Worm (Caenorhabditis elegans) whole organism, young adult: Measurements from ENCODE around the gene srg-36.
A peak's percentile ranks its signal among the peaks of the same experiment; 100 is the strongest.

Source experiments
- B0019.2 ChIP-seq: fragments of 200-800 bp; sonication (Bioruptor generic); conservative IDR thresholded peaks from 2 replicates; pipeline ENCODE4 v1.3.6; 2022; ENCODE audit warnings: missing genetic modification reagents, missing genetic modification characterization, missing compliant biosample characterization
- B0336.3 ChIP-seq: fragments of 200-800 bp; sonication (Bioruptor generic); IDR thresholded peaks from 2 replicates; pipeline ENCODE4 v1.3.6; 2022; ENCODE audit warnings: missing genetic modification characterization, missing compliant biosample characterization
- F23B12.7 ChIP-seq: sonication (generic microtip); optimal IDR thresholded peaks from 2 replicates; lab custom pipeline; 2017; ENCODE audit warnings: missing genetic modification characterization, mild to moderate bottlenecking, missing compliant biosample characterization, antibody characterized with exemption, moderate library complexity; ENCODE audit not compliant: insufficient read depth
- F33H1.4 ChIP-seq: fragments of 200-800 bp; sonication (Bioruptor generic); IDR thresholded peaks from 2 replicates; pipeline ENCODE4 v1.3.6; 2022; ENCODE audit warnings: missing genetic modification reagents, missing genetic modification characterization, missing compliant biosample characterization
- F37B4.10 ChIP-seq: fragments of 200-800 bp; sonication (Bioruptor generic); IDR thresholded peaks from 2 replicates; pipeline ENCODE4 v1.3.6; 2022; ENCODE audit warnings: missing genetic modification characterization, missing compliant biosample characterization
- F57C9.4 ChIP-seq: sonication (generic microtip); optimal IDR thresholded peaks from 2 replicates; lab custom pipeline; 2017; ENCODE audit warnings: mild to moderate bottlenecking, missing genetic modification characterization, missing compliant biosample characterization
- Y67H2A.10 ChIP-seq: fragments of 200-800 bp; sonication (Bioruptor generic); conservative IDR thresholded peaks from 2 replicates; pipeline ENCODE4 v1.3.6; 2022; ENCODE audit warnings: missing genetic modification reagents, missing genetic modification characterization, missing compliant biosample characterization
- aptf-2 ChIP-seq: fragments of 200-800 bp; sonication (Bioruptor generic); conservative IDR thresholded peaks from 2 replicates; pipeline ENCODE4 v1.3.6; 2022; ENCODE audit warnings: missing genetic modification reagents, missing genetic modification characterization, missing compliant biosample characterization
- bed-1 ChIP-seq: fragments of 200-800 bp; sonication (Bioruptor generic); IDR thresholded peaks from 2 replicates; pipeline ENCODE4 v1.3.6; 2022; ENCODE audit warnings: missing genetic modification reagents, missing genetic modification characterization, missing compliant biosample characterization
- bed-2 ChIP-seq: fragments of 200-800 bp; sonication (Bioruptor generic); IDR thresholded peaks from 2 replicates; pipeline ENCODE4 v1.3.6; 2022; ENCODE audit warnings: missing genetic modification reagents, missing genetic modification characterization, missing compliant biosample characterization
- die-1 ChIP-seq: sonication (generic microtip); optimal IDR thresholded peaks from 2 replicates; lab custom pipeline; 2016; ENCODE audit warnings: missing genotype, mild to moderate bottlenecking, missing genetic modification characterization, missing compliant biosample characterization
- dox-1 ChIP-seq: fragments of 200-800 bp; sonication (Bioruptor generic); IDR thresholded peaks from 2 replicates; pipeline ENCODE4 v1.3.6; 2022; ENCODE audit warnings: missing genetic modification reagents, missing genetic modification characterization, missing compliant biosample characterization
- fkh-3 ChIP-seq: sonication (generic microtip); optimal IDR thresholded peaks from 2 replicates; lab custom pipeline; 2016; ENCODE audit warnings: mild to moderate bottlenecking, missing genetic modification characterization, missing compliant biosample characterization
- gei-17 ChIP-seq: fragments of 200-800 bp; sonication (Bioruptor generic); optimal IDR thresholded peaks from 2 replicates; lab custom pipeline; 2018; ENCODE audit warnings: mild to moderate bottlenecking, missing genetic modification characterization, missing compliant biosample characterization
- him-1 ChIP-seq: sonication (generic microtip); optimal IDR thresholded peaks from 2 replicates; lab custom pipeline; 2016; ENCODE audit warnings: missing genotype, missing genetic modification reagents, missing genetic modification characterization, missing compliant biosample characterization
- hrde-1 ChIP-seq: sonication (generic microtip); optimal IDR thresholded peaks from 2 replicates; lab custom pipeline; 2016; ENCODE audit warnings: missing genetic modification characterization, mild to moderate bottlenecking, missing compliant biosample characterization, moderate library complexity, missing genotype, missing genetic modification reagents, borderline replicate concordance
- lag-1 ChIP-seq: fragments of 200-800 bp; sonication (Bioruptor generic); IDR thresholded peaks from 2 replicates; pipeline ENCODE4 v1.3.6; 2022; ENCODE audit warnings: missing genetic modification reagents, missing genetic modification characterization, missing compliant biosample characterization
- let-607 ChIP-seq, 2 experiments: fragments of 200-800 bp in 1 of 2; sonication (Bioruptor generic) in 1 of 2; sonication (generic microtip) in 1 of 2; optimal IDR thresholded peaks; 2 replicates each; lab custom pipeline; 2016 to 2018; ENCODE audit warnings: mild to moderate bottlenecking in 2 of 2, missing compliant biosample characterization in 2 of 2, missing genetic modification characterization in 2 of 2, moderate library complexity in 2 of 2, missing genotype in 1 of 2
- lin-26 ChIP-seq: fragments of 200-800 bp; sonication (Bioruptor generic); IDR thresholded peaks from 2 replicates; pipeline ENCODE4 v1.3.6; 2022; ENCODE audit warnings: missing genetic modification reagents, missing genetic modification characterization, missing compliant biosample characterization
- lin-40 ChIP-seq: sonication (generic microtip); optimal IDR thresholded peaks from 2 replicates; lab custom pipeline; 2016; ENCODE audit warnings: missing genetic modification characterization, mild to moderate bottlenecking, missing compliant biosample characterization, missing genotype, missing genetic modification reagents
- lsy-27 ChIP-seq: sonication (generic microtip); optimal IDR thresholded peaks from 2 replicates; lab custom pipeline; 2017; ENCODE audit warnings: missing genetic modification characterization, mild to moderate bottlenecking, missing compliant biosample characterization, antibody characterized with exemption, missing genotype, borderline replicate concordance; ENCODE audit not compliant: insufficient read depth
- madf-8 ChIP-seq: fragments of 200-800 bp; sonication (Bioruptor generic); conservative IDR thresholded peaks from 2 replicates; pipeline ENCODE4 v1.3.6; 2022; ENCODE audit warnings: missing genetic modification reagents, missing genetic modification characterization, missing compliant biosample characterization
- mcd-1 ChIP-seq: fragments of 200-800 bp; sonication (Bioruptor generic); IDR thresholded peaks from 2 replicates; pipeline ENCODE4 v1.3.6; 2022; ENCODE audit warnings: missing genetic modification reagents, missing genetic modification characterization, missing compliant biosample characterization
- nhr-80 ChIP-seq: sonication (generic microtip); optimal IDR thresholded peaks from 2 replicates; lab custom pipeline; 2016; ENCODE audit warnings: missing genetic modification characterization, missing compliant biosample characterization
- nhr-90 ChIP-seq: sonication (generic microtip); optimal IDR thresholded peaks from 2 replicates; lab custom pipeline; 2016; ENCODE audit warnings: missing genotype, mild to moderate bottlenecking, missing genetic modification characterization, missing compliant biosample characterization
- pha-4 ChIP-seq: fragments of 150-350 bp; sonication (generic microtip); optimal IDR thresholded peaks from 2 replicates; lab custom pipeline; 2014; ENCODE audit warnings: missing biosample characterization, missing genetic modification reagents, missing genetic modification characterization
- rec-8 ChIP-seq, 2 experiments: sonication (generic microtip); optimal IDR thresholded peaks; 2 replicates each; lab custom pipeline; 2016; ENCODE audit warnings: mild to moderate bottlenecking in 2 of 2, missing genetic modification characterization in 2 of 2, missing genetic modification reagents in 2 of 2, missing genotype in 2 of 2, missing biosample characterization in 1 of 2, missing compliant biosample characterization in 1 of 2, moderate library complexity in 1 of 2
- sea-2 ChIP-seq: fragments of 200-800 bp; sonication (Bioruptor generic); IDR thresholded peaks from 2 replicates; pipeline ENCODE4 v1.3.6; 2022; ENCODE audit warnings: missing genetic modification characterization, missing compliant biosample characterization
- tbp1 ChIP-seq: fragments of 200-800 bp; sonication (Bioruptor generic); optimal IDR thresholded peaks from 2 replicates; lab custom pipeline; 2018; ENCODE audit warnings: mild to moderate bottlenecking, missing genetic modification characterization, missing compliant biosample characterization
- tbx-9 ChIP-seq: sonication (generic microtip); optimal IDR thresholded peaks from 2 replicates; lab custom pipeline; 2016; ENCODE audit warnings: borderline replicate concordance, missing genetic modification characterization, inconsistent platforms, missing compliant biosample characterization
- tlf-1 ChIP-seq: fragments of 200-800 bp; sonication (Bioruptor generic); optimal IDR thresholded peaks from 2 replicates; lab custom pipeline; 2018; ENCODE audit warnings: mild to moderate bottlenecking, missing genetic modification characterization, missing compliant biosample characterization
- zfh-2 ChIP-seq: fragments of 200-800 bp; sonication (Bioruptor generic); conservative IDR thresholded peaks from 2 replicates; pipeline ENCODE4 v1.3.6; 2022; ENCODE audit warnings: missing genetic modification reagents, missing genetic modification characterization, missing compliant biosample characterization
- ztf-26 ChIP-seq: sonication (generic microtip); optimal IDR thresholded peaks from 2 replicates; lab custom pipeline; 2017; ENCODE audit warnings: missing genetic modification characterization, missing compliant biosample characterization

Gene srg-36

DNA sequence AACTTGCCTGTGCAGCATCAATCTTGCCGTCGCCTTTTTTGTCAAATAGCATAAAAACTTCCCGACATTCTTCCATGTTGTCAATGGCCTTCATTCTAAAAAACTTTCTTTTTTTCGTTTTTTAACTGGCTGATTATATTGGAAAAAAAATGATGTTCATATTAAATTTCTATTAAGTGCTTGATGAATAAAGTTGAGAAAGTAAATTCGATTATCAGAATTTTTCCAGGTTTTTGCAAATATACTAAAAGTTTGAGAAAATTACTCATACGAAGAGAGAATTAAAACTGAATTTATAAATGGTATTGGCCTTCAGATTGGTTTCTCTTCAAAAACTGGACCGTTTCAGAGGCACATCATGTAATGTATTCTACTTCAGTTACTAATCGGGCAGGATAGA lies 12.3 kb upstream of the srg-36 start, which contains the start of gene mlc-6:
Gene mlc-6 (minus strand): TSS at position 101 of the 400 bp plus-strand sequence.
- TF ChIP-seq lag-1 (GFP tag; lab: Robert Waterston, UW) (no peak), F33H1.4 (no peak), hrde-1 (no peak), let-607 (tag; optimal IDR thresholded peaks at IDR 0.05; lab: Kevin White, UChicago) (no peak)

DNA sequence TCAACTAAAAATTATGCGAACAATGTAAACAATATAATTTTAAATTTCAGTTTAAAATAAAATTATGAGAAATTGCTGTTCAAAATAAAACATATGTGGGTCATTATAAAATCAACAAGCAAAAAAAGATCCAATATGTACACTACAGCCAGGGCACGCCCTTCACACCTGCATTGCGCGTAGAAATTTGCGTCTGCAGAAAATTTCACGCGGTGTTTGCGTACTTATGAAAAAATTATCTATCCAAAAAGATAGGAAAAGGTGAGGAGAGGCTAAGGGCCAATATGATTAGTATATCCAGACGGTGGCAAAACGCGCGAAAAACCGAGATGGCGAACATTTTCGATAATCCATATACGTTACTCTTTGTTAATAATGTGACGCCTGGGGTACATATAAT lies 10.2 kb upstream of the srg-36 start:
- TF ChIP-seq tbp1 (GFP tag; lab: Kevin White, UChicago) (no peak), F57C9.4 (tag; lab: Kevin White, UChicago) (no peak), nhr-80 (tag; lab: Kevin White, UChicago) (peak; percentile 6), zfh-2 (GFP tag; lab: Robert Waterston, UW) (no peak), pha-4 (tag; lab: Kevin White, UChicago) (no peak), bed-1 (GFP tag; lab: Robert Waterston, UW) (no peak)

DNA sequence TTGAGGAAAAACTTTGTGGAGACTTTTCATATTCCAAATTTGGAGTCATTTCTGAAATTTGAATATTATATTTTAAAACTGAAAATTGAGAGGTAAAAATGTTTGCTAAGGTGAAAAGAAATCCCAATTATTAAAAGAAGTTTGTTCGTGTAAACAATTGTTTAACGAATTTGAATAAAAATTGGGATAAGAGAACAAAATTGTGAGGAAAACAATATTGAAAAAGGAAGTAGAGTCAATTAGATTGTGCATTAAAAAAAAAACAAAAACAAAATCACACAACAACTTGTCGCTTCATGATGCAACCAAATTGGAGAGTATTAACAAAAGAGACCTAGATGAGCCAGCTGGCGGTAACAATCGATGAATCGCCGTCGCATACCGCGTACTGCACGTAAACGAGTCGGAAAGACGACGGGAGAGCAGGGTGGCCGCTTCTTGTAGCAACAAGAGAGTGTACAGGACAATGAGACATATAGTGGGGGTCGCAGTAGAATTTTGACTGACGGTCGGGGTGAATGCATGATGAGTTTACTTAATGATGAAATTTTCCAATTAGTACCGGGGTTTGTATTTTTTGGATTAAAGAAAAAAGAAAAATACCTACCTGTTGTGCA lies 9.2 kb upstream of the srg-36 start, which contains the start of gene K04C1.3:
Gene K04C1.3 (minus strand): TSS at position 51 of the 617 bp plus-strand sequence.
- TF ChIP-seq tlf-1 = no peak
- TF ChIP-seq nhr-80 (tag; lab: Kevin White, UChicago) = peak; percentile 54
- no peak for TF ChIP-seq lag-1 (GFP tag; lab: Robert Waterston, UW)

DNA sequence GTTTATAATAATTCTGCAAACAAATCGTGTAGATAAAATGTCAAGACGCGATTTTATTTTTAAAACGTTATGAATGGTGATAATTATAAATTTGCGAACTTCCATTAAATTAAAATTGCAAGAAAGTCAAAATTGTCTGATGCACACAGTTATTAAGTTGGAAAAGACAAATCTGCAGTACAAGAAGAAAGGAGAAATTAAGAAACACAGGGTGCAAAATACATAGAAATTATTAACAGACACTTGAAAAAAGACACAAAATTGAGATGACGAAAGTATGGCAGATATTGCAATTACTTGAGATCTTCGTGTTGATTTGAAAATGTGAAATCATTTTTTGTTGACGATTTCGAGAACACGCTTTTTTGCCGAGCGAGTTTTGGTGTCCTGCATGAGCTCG lies 7.3 kb upstream of the srg-36 start:
- no peak for TF ChIP-seq die-1
- TF ChIP-seq bed-2 (GFP tag; lab: Robert Waterston, UW) = no peak
- no peak for TF ChIP-seq Y67H2A.10
- no peak for TF ChIP-seq tlf-1
- TF ChIP-seq madf-8 (GFP tag; lab: Robert Waterston, UW) = no peak
- no peak for TF ChIP-seq dox-1 (GFP tag; lab: Robert Waterston, UW)
- TF ChIP-seq nhr-90 = no peak
- TF ChIP-seq sea-2 = no peak
- TF ChIP-seq him-1 = no peak
- TF ChIP-seq mcd-1 (GFP tag; lab: Robert Waterston, UW) = no peak
- TF ChIP-seq fkh-3 (tag; lab: Kevin White, UChicago) = no peak
- no peak for TF ChIP-seq tbx-9
- TF ChIP-seq F23B12.7 = no peak
- TF ChIP-seq B0019.2 (GFP tag; lab: Robert Waterston, UW) = no peak
- TF ChIP-seq lsy-27 (tag; lab: Kevin White, UChicago) = no peak
- TF ChIP-seq ztf-26 (tag; lab: Kevin White, UChicago) = no peak
- TF ChIP-seq B0336.3 (GFP tag; lab: Robert Waterston, UW) = no peak

DNA sequence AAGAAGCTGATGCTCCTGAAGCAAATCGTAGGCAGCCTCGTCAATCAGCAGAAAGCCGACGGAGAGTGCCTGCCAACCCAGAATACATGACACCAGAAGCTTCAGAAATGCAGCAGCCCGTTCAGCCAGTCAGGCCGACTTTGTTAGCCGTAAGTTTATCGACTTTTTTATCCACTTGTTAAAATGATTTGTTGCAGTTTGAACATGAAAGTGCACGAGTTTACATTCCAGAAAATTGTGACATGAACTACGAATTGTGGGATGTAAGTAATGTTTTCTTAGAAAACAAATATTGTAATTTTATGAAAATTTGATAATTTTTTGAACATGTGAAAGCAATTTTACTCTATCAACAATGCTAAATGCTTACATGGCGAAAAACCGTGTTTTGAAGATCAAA lies 5.9 kb upstream of the srg-36 start:
- TF ChIP-seq rec-8 (tag; optimal IDR thresholded peaks at IDR 0.05; lab: Kevin White, UChicago) = no peak
- TF ChIP-seq hrde-1 = no peak
- TF ChIP-seq F37B4.10 = no peak
- no peak for TF ChIP-seq aptf-2 (GFP tag; lab: Robert Waterston, UW)
- no peak for TF ChIP-seq lin-40 (tag; lab: Kevin White, UChicago)
- no peak for TF ChIP-seq lin-26 (GFP tag; lab: Robert Waterston, UW)
- TF ChIP-seq F33H1.4 = no peak
- no peak for TF ChIP-seq gei-17 (GFP tag; lab: Kevin White, UChicago)
